Worm (Caenorhabditis elegans) whole organism, L4 larva: ENCODE results near the gene che-10.

Source experiments
- R02D3.7 ChIP-seq: fragments of 150-350 bp; sonication (generic microtip); optimal IDR thresholded peaks from 3 replicates; lab custom pipeline; 2014; ENCODE audit warnings: missing biosample characterization, missing genetic modification characterization
- ama-1 ChIP-seq: fragments of 150-350 bp; optimal IDR thresholded peaks from 2 replicates; lab custom pipeline; 2014; ENCODE audit warnings: inconsistent platforms, mixed read lengths
- ceh-44 ChIP-seq: fragments of 200-800 bp; sonication (Bioruptor generic); IDR thresholded peaks from 2 replicates; pipeline ENCODE4 v1.3.6; 2022; ENCODE audit warnings: missing genetic modification reagents, missing genetic modification characterization, missing compliant biosample characterization
- dve-1 ChIP-seq: sonication (generic microtip); optimal IDR thresholded peaks from 2 replicates; lab custom pipeline; 2017; ENCODE audit warnings: antibody characterized with exemption, mild to moderate bottlenecking, missing genetic modification characterization, missing compliant biosample characterization; ENCODE audit not compliant: insufficient read depth
- fos-1 ChIP-seq: fragments of 150-350 bp; optimal IDR thresholded peaks from 2 replicates; lab custom pipeline; 2014; ENCODE audit warnings: missing biosample characterization, missing genetic modification characterization
- pha-4 ChIP-seq, 2 experiments: fragments of 150-350 bp in 1 of 2; fragments of 200-800 bp in 1 of 2; sonication (Bioruptor generic) in 1 of 2; IDR thresholded peaks in 1 of 2; optimal IDR thresholded peaks in 1 of 2; 2 replicates each; pipeline versions ENCODE4 v1.3.6 to Lab custom; 2014 to 2022; ENCODE audit warnings: missing genetic modification characterization in 2 of 2, missing genetic modification reagents in 2 of 2, missing biosample characterization in 1 of 2, missing compliant biosample characterization in 1 of 2
- pqm-1 ChIP-seq: sonication (generic microtip); optimal IDR thresholded peaks from 2 replicates; lab custom pipeline; 2017; ENCODE audit warnings: missing biosample characterization, missing genetic modification characterization
- unc-62 ChIP-seq, 3 experiments: fragments of 150-350 bp in 1 of 3; sonication (generic microtip); optimal IDR thresholded peaks in 2 of 3; peaks in 1 of 3; 1 replicate in 1 of 3; 2 replicates in 2 of 3; lab custom pipeline; 2014 to 2017; ENCODE audit warnings: missing biosample characterization in 3 of 3, missing genetic modification characterization in 3 of 3, missing genetic modification reagents in 3 of 3, missing genotype in 1 of 3

DNA sequence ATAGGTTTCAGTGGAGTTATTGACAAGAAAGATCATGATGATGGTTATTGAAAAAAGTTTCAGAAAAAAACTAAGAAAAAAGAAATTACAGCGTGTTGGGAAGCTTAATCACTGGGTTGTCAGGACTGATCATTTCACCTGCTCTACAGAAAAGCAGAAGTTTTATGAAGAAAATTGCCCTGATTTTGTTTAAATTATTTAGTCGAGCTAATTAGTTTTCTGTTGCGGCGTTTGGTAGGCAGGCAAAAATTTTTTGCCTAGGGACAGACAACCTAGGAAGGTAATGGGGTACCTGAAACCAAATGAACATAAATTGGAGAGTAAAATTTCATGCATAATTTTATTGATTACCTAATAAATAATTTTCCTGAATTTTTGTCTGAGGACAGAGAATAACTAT lies 45.6 kb upstream of the che-10 start, which contains the start of gene sre-40:
- TF ChIP-seq fos-1 (tag; lab: Kevin White, UChicago) (no peak), pha-4 (GFP tag; IDR thresholded peaks at IDR 0.05; lab: Robert Waterston, UW) (no peak), pha-4 (tag; optimal IDR thresholded peaks at IDR 0.05; lab: Kevin White, UChicago) (no peak), pqm-1 (tag; lab: Kevin White, UChicago) (no peak), ceh-44 (GFP tag; lab: Robert Waterston, UW) (no peak), R02D3.7 (tag; lab: Kevin White, UChicago) (no peak), ama-1 (lab: Kevin White, UChicago) (no peak), dve-1 (tag; lab: Kevin White, UChicago) (no peak), unc-62 (GFP tag; optimal IDR thresholded peaks at IDR 0.05 in 1 of 2; lab: Kevin White, UChicago) (no peak), unc-62 (tag; optimal IDR thresholded peaks at IDR 0.05; lab: Kevin White, UChicago) (no peak)
